Worm (Caenorhabditis elegans) whole organism, L4/young adult: ENCODE data around the gene mdt-27.

Source experiments
- W03F9.2 ChIP-seq: fragments of 150-350 bp; optimal IDR thresholded peaks from 2 replicates; lab custom pipeline; 2014; ENCODE audit warnings: missing biosample characterization, missing genetic modification characterization
- dao-5 ChIP-seq: sonication (generic microtip); optimal IDR thresholded peaks from 2 replicates; lab custom pipeline; 2016; ENCODE audit warnings: missing genotype, missing genetic modification characterization, moderate library complexity, missing compliant biosample characterization
- him-1 ChIP-seq: sonication (generic microtip); optimal IDR thresholded peaks from 2 replicates; lab custom pipeline; 2016; ENCODE audit warnings: missing genotype, missing genetic modification reagents, missing genetic modification characterization, missing compliant biosample characterization

The mdt-27 gene

ce11 chrV:9213554-9213953 lies at the start of gene mdt-27:
TSS of gene mdt-27 (minus strand) at chrV:9213654.
- TF ChIP-seq W03F9.2 (tag; lab: Kevin White, UChicago): no peak

ce11 chrV:9262708-9263107 lies 49.3 kb upstream of the mdt-27 start:
- no peak for TF ChIP-seq W03F9.2 (tag; lab: Kevin White, UChicago)
- no peak for TF ChIP-seq dao-5 (tag; lab: Kevin White, UChicago)
- no peak for TF ChIP-seq him-1 (tag; lab: Kevin White, UChicago)

- TF ChIP-seq dao-5 (tag; lab: Kevin White, UChicago): no peak
- no peak for TF ChIP-seq him-1 (tag; lab: Kevin White, UChicago)
- no peak for TF ChIP-seq W03F9.2 (tag; lab: Kevin White, UChicago)
These were observed 48.0 kb upstream of the mdt-27 start, which contains the start of gene nhr-36 for ce11 chrV:9261492-9261891. TSS of gene nhr-36 (minus strand) at chrV:9261592.

- no peak for TF ChIP-seq dao-5 (tag; lab: Kevin White, UChicago)
- TF ChIP-seq him-1 (tag; lab: Kevin White, UChicago): no peak
- no peak for TF ChIP-seq W03F9.2 (tag; lab: Kevin White, UChicago)
These were observed 47.0 kb upstream of the mdt-27 start for ce11 chrV:9260411-9260810.

- TF ChIP-seq W03F9.2 (tag; lab: Kevin White, UChicago) (no peak), dao-5 (tag; lab: Kevin White, UChicago) (no peak), him-1 (tag; lab: Kevin White, UChicago) (no peak)
These were observed 44.0 kb upstream of the mdt-27 start, which contains the start of gene F07C3.16 for ce11 chrV:9257467-9257866. TSS of gene F07C3.16 (minus strand) at chrV:9257567.

ce11 chrV:9255480-9255879 lies 42.0 kb upstream of the mdt-27 start:
- no peak for TF ChIP-seq him-1 (tag; lab: Kevin White, UChicago)
- TF ChIP-seq W03F9.2 (tag; lab: Kevin White, UChicago): no peak
- no peak for TF ChIP-seq dao-5 (tag; lab: Kevin White, UChicago)

- no peak for TF ChIP-seq W03F9.2 (tag; lab: Kevin White, UChicago)
- TF ChIP-seq him-1 (tag; lab: Kevin White, UChicago): no peak
- no peak for TF ChIP-seq dao-5 (tag; lab: Kevin White, UChicago)
These were observed 40.7 kb upstream of the mdt-27 start, which contains the start of gene F07C3.9 for ce11 chrV:9254012-9254696. TSS of gene F07C3.9 (minus strand) at chrV:9254646.

- no peak for TF ChIP-seq dao-5 (tag; lab: Kevin White, UChicago)
- TF ChIP-seq W03F9.2 (tag; lab: Kevin White, UChicago): no peak
- TF ChIP-seq him-1 (tag; lab: Kevin White, UChicago): no peak
These were observed 36.5 kb upstream of the mdt-27 start, which contains the start of gene ptd-2 for ce11 chrV:9249932-9250331. TSS of gene ptd-2 (plus strand) at chrV:9250232.

- no peak for TF ChIP-seq W03F9.2 (tag; lab: Kevin White, UChicago)
- TF ChIP-seq dao-5 (tag; lab: Kevin White, UChicago): no peak
- no peak for TF ChIP-seq him-1 (tag; lab: Kevin White, UChicago)
These were observed 35.8 kb upstream of the mdt-27 start, which contains the start of gene str-94 for ce11 chrV:9249206-9249605. TSS of gene str-94 (minus strand) at chrV:9249306.

- TF ChIP-seq W03F9.2 (tag; lab: Kevin White, UChicago) (no peak), him-1 (tag; lab: Kevin White, UChicago) (no peak), dao-5 (tag; lab: Kevin White, UChicago) (no peak)
These were observed 34.0 kb upstream of the mdt-27 start for ce11 chrV:9247416-9247815.

ce11 chrV:9246260-9246659 lies 32.8 kb upstream of the mdt-27 start, which contains the start of gene aat-2:
TSS of gene aat-2 (minus strand) at chrV:9246360.
- no peak for TF ChIP-seq him-1 (tag; lab: Kevin White, UChicago)
- no peak for TF ChIP-seq W03F9.2 (tag; lab: Kevin White, UChicago)
- no peak for TF ChIP-seq dao-5 (tag; lab: Kevin White, UChicago)

ce11 chrV:9243171-9243996 lies 29.9 kb upstream of the mdt-27 start, which contains the start of gene glo-4:
TSS of gene glo-4 (minus strand) at chrV:9243221.
- no peak for TF ChIP-seq dao-5 (tag; lab: Kevin White, UChicago)
- TF ChIP-seq him-1 (tag; lab: Kevin White, UChicago): no peak
- TF ChIP-seq W03F9.2 (tag; lab: Kevin White, UChicago): peak; percentile 13

- TF ChIP-seq dao-5 (tag; lab: Kevin White, UChicago) (no peak), W03F9.2 (tag; lab: Kevin White, UChicago) (no peak), him-1 (tag; lab: Kevin White, UChicago) (no peak)
These were observed 18.8 kb upstream of the mdt-27 start, which contains the start of gene F07C3.3 for ce11 chrV:9232296-9232695. TSS of gene F07C3.3 (minus strand) at chrV:9232396.
